Worm (Caenorhabditis elegans): ENCODE data around the gene tat-1.
"Not testable (repeated sequence)": the region's sequence is repeated elsewhere in the genome, so short reads cannot be mapped to it uniquely, and the experiment has no call there.

DNA sequence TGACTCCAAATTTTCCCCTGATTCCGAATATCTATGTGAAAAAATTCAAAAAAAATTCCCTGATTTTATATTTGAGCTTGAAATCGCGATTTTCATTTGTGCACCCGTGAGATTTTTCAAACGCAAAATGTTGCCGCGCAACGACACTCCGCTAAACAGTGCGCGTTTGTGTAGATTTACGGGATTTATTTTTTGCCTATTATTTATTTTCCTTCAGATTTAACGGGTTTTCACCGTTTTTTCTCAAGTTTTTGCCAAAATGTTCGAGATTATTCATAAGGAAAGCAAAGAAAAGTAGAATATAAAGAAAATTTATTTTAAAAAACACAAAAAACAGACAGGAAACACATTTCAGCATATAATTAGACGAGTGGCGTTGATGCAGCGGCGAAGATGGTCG lies 58.6 kb downstream of the tat-1 start:
- TF ChIP-seq lin-1 (GFP tag; IDR thresholded peaks at IDR 0.05); ceh-32 (tag; optimal IDR thresholded peaks at IDR 0.05; ENCODE audit: poor library complexity); unc-62 (GFP tag; optimal IDR thresholded peaks at IDR 0.05 in 1 of 2); unc-62 (tag; optimal IDR thresholded peaks at IDR 0.05); nhr-25 (tag; optimal IDR thresholded peaks at IDR 0.05; ENCODE audit: borderline replicate concordance, insufficient read depth); F37D6.2 (tag; optimal IDR thresholded peaks at IDR 0.05); duxl-1 (tag; optimal IDR thresholded peaks at IDR 0.05; ENCODE audit: poor library complexity); nhr-76 (tag; optimal IDR thresholded peaks at IDR 0.05); pha-4 (GFP tag; IDR thresholded peaks at IDR 0.05); pha-4 (tag; optimal IDR thresholded peaks at IDR 0.05); nhr-48 (tag; optimal IDR thresholded peaks at IDR 0.05); madf-9 (GFP tag; conservative IDR thresholded peaks at IDR 0.05); ceh-44 (GFP tag; IDR thresholded peaks at IDR 0.05): not testable (repeated sequence)
